Fruit fly (Drosophila melanogaster) whole organism: ENCODE data around the gene OtopLa.

Experiments used
- CG8478 ChIP-seq: fragments of >200 bp; optimal IDR thresholded peaks from 2 replicates; lab custom pipeline; 2018; ENCODE audit warnings: inconsistent platforms
- EcR ChIP-seq, 2 experiments: fragments of >200 bp; optimal IDR thresholded peaks; 2 replicates each; lab custom pipeline; 2017; ENCODE audit warnings: missing biosample characterization in 2 of 2, missing genetic modification characterization in 2 of 2, missing genetic modification reagents in 2 of 2
- pan ChIP-seq: fragments of >200 bp; optimal IDR thresholded peaks from 2 replicates; lab custom pipeline; 2017

- no peak for TF ChIP-seq pan
- TF ChIP-seq EcR (GFP tag; optimal IDR thresholded peaks at IDR 0.05; lab: Kevin White, UChicago) = no peak
- no peak for TF ChIP-seq CG8478 (lab: Kevin White, UChicago)
These were observed 32.0 kb downstream of the OtopLa start, which contains the start of gene CG34434 for dm6 chrX:5616270-5616669.
